Fruit fly (Drosophila melanogaster) whole organism, embryonic: ENCODE data around the gene CG13114.

ENCODE experiments used
- Antp ChIP-seq: fragments of 200-800 bp; sonication (Bioruptor generic); optimal IDR thresholded peaks from 3 replicates; lab custom pipeline; 2016; ENCODE audit warnings: missing biosample characterization, missing genetic modification characterization
- CG10274 ChIP-seq: fragments of 200-800 bp; sonication (Bioruptor generic); optimal IDR thresholded peaks from 3 replicates; lab custom pipeline; 2017; ENCODE audit warnings: missing biosample characterization, mild to moderate bottlenecking, missing genetic modification characterization
- CG10321 ChIP-seq: fragments of 200-800 bp; sonication (Bioruptor generic); IDR thresholded peaks from 2 replicates; pipeline ENCODE4 v1.3.6; 2022; ENCODE audit warnings: missing biosample characterization, missing genetic modification characterization
- CG13775 ChIP-seq: fragments of 200-800 bp; sonication (Bioruptor generic); optimal IDR thresholded peaks from 3 replicates; lab custom pipeline; 2017; ENCODE audit warnings: missing biosample characterization, mild to moderate bottlenecking, missing genetic modification characterization
- CG13894 ChIP-seq: fragments of 200-800 bp; sonication (Bioruptor generic); optimal IDR thresholded peaks from 3 replicates; lab custom pipeline; 2018; ENCODE audit warnings: missing biosample characterization, mild to moderate bottlenecking, missing genetic modification characterization, moderate library complexity
- CG14965 ChIP-seq: fragments of 200-800 bp; sonication (Bioruptor generic); optimal IDR thresholded peaks from 2 replicates; lab custom pipeline; 2016; ENCODE audit warnings: missing biosample characterization, missing genetic modification characterization, borderline replicate concordance
- CG15073 ChIP-seq: fragments of 200-800 bp; sonication (Bioruptor generic); optimal IDR thresholded peaks from 2 replicates; lab custom pipeline; 2016; ENCODE audit warnings: missing biosample characterization, missing genetic modification characterization
- CG1647 ChIP-seq: fragments of 200-800 bp; sonication (Bioruptor generic); optimal IDR thresholded peaks from 3 replicates; lab custom pipeline; 2016; ENCODE audit warnings: missing biosample characterization, missing genetic modification characterization
- CG16815 ChIP-seq: fragments of 200-800 bp; sonication (Bioruptor generic); optimal IDR thresholded peaks from 3 replicates; lab custom pipeline; 2017; ENCODE audit warnings: missing biosample characterization, mild to moderate bottlenecking, missing genetic modification characterization
- CG17912 ChIP-seq: fragments of 200-800 bp; sonication (Bioruptor generic); optimal IDR thresholded peaks from 2 replicates; lab custom pipeline; 2018; ENCODE audit warnings: missing biosample characterization, mild to moderate bottlenecking, missing genetic modification characterization
- CG32772 ChIP-seq: fragments of 200-800 bp; sonication (Bioruptor generic); IDR thresholded peaks from 2 replicates; pipeline ENCODE4 v1.3.6; 2022; ENCODE audit warnings: missing biosample characterization, missing genetic modification characterization
- CG4707 ChIP-seq: fragments of 200-800 bp; sonication (Bioruptor generic); optimal IDR thresholded peaks from 2 replicates; lab custom pipeline; 2018; ENCODE audit warnings: missing biosample characterization, mild to moderate bottlenecking, missing genetic modification characterization, moderate library complexity
- CG6791 ChIP-seq: fragments of 200-800 bp; sonication (Bioruptor generic); IDR thresholded peaks from 3 replicates; pipeline ENCODE4 v1.3.6; 2022; ENCODE audit warnings: missing biosample characterization, missing genetic modification characterization; ENCODE audit not compliant: partially characterized antibody
- CG6854 ChIP-seq: fragments of 200-800 bp; sonication (Bioruptor generic); optimal IDR thresholded peaks from 3 replicates; lab custom pipeline; 2017; ENCODE audit warnings: missing biosample characterization, mild to moderate bottlenecking, missing genetic modification characterization
- CG7271 ChIP-seq: fragments of 200-800 bp; sonication (Bioruptor generic); optimal IDR thresholded peaks from 2 replicates; lab custom pipeline; 2018; ENCODE audit warnings: missing biosample characterization, mild to moderate bottlenecking, missing genetic modification characterization, moderate library complexity
- CG9437 ChIP-seq: fragments of 200-800 bp; sonication (Bioruptor generic); optimal IDR thresholded peaks from 2 replicates; lab custom pipeline; 2018; ENCODE audit warnings: missing biosample characterization, mild to moderate bottlenecking, missing genetic modification characterization
- D19A ChIP-seq: fragments of 200-800 bp; optimal IDR thresholded peaks from 3 replicates; lab custom pipeline; 2019; ENCODE audit warnings: missing biosample characterization, mild to moderate bottlenecking, missing genetic modification characterization, moderate library complexity
- Deaf1 ChIP-seq: fragments of 200-800 bp; optimal IDR thresholded peaks from 3 replicates; lab custom pipeline; 2019; ENCODE audit warnings: missing biosample characterization, mild to moderate bottlenecking, missing genetic modification characterization, moderate library complexity
- Dfd ChIP-seq, 2 experiments: fragments of >200 bp; optimal IDR thresholded peaks; 2 replicates each; lab custom pipeline; 2017; ENCODE audit warnings: missing biosample characterization in 2 of 2, missing genetic modification characterization in 2 of 2
- Hmr ChIP-seq: fragments of 200-800 bp; sonication (Bioruptor generic); optimal IDR thresholded peaks from 3 replicates; lab custom pipeline; 2017; ENCODE audit warnings: mild to moderate bottlenecking, missing biosample characterization, missing genetic modification reagents, missing genetic modification characterization
- Jarid2 ChIP-seq: fragments of 200-800 bp; sonication (Bioruptor generic); optimal IDR thresholded peaks from 3 replicates; lab custom pipeline; 2017; ENCODE audit warnings: mild to moderate bottlenecking, missing biosample characterization, missing genetic modification reagents, missing genetic modification characterization
- MBD-R2 ChIP-seq: fragments of 200-800 bp; sonication (Bioruptor generic); IDR thresholded peaks from 2 replicates; pipeline ENCODE4 v1.3.6; 2022; ENCODE audit warnings: missing biosample characterization, missing genetic modification characterization
- Nf-YA ChIP-seq: fragments of 200-800 bp; sonication (Bioruptor generic); IDR thresholded peaks from 2 replicates; pipeline ENCODE4 v1.3.6; 2022; ENCODE audit warnings: missing biosample characterization, missing genetic modification characterization
- Nf-YB ChIP-seq: fragments of 200-800 bp; sonication (Bioruptor generic); optimal IDR thresholded peaks from 3 replicates; lab custom pipeline; 2019; ENCODE audit warnings: missing biosample characterization, mild to moderate bottlenecking, missing genetic modification characterization, moderate library complexity
- Nf-YC ChIP-seq: fragments of 200-800 bp; optimal IDR thresholded peaks from 3 replicates; lab custom pipeline; 2019; ENCODE audit warnings: missing biosample characterization, mild to moderate bottlenecking, missing genetic modification characterization, moderate library complexity
- Opbp ChIP-seq: fragments of 200-800 bp; sonication (Bioruptor generic); IDR thresholded peaks from 3 replicates; pipeline ENCODE4 v1.3.6; 2022; ENCODE audit warnings: missing biosample characterization, missing genetic modification characterization; ENCODE audit not compliant: partially characterized antibody
- Pdp1 ChIP-seq, 2 experiments: fragments of 200-800 bp; sonication (Bioruptor generic); optimal IDR thresholded peaks; 3 replicates each; lab custom pipeline; 2016; ENCODE audit warnings: missing biosample characterization in 2 of 2, missing genetic modification characterization in 2 of 2, mild to moderate bottlenecking in 1 of 2, moderate library complexity in 1 of 2
- Ravus ChIP-seq: fragments of 200-800 bp; sonication (Bioruptor generic); IDR thresholded peaks from 2 replicates; pipeline ENCODE4 v1.3.6; 2022; ENCODE audit warnings: missing biosample characterization, missing genetic modification characterization
- Rx ChIP-seq: fragments of 200-800 bp; sonication (Bioruptor generic); IDR thresholded peaks from 2 replicates; pipeline ENCODE4 v1.3.6; 2022; ENCODE audit warnings: missing biosample characterization, missing genetic modification characterization
- Xrp1 ChIP-seq: fragments of 200-800 bp; sonication (Bioruptor generic); IDR thresholded peaks from 2 replicates; pipeline ENCODE4 v1.3.6; 2022; ENCODE audit warnings: missing biosample characterization, missing genetic modification characterization
- amos ChIP-seq: fragments of 200-800 bp; sonication (Bioruptor generic); IDR thresholded peaks from 2 replicates; pipeline ENCODE4 v1.3.6; 2022; ENCODE audit warnings: missing biosample characterization, missing genetic modification characterization; ENCODE audit not compliant: partially characterized antibody
- cad ChIP-seq: fragments of >200 bp; optimal IDR thresholded peaks from 2 replicates; lab custom pipeline; 2017; ENCODE audit warnings: missing biosample characterization, missing genetic modification characterization
- ems ChIP-seq: fragments of 200-800 bp; sonication (Bioruptor generic); optimal IDR thresholded peaks from 3 replicates; lab custom pipeline; 2016; ENCODE audit warnings: missing biosample characterization, missing genetic modification characterization
- ewg ChIP-seq: fragments of 200-800 bp; sonication (Bioruptor generic); optimal IDR thresholded peaks from 3 replicates; lab custom pipeline; 2017; ENCODE audit warnings: mild to moderate bottlenecking, missing biosample characterization, missing genetic modification reagents, missing genetic modification characterization
- eyg ChIP-seq: fragments of 200-800 bp; sonication (Bioruptor generic); optimal IDR thresholded peaks from 3 replicates; lab custom pipeline; 2016; ENCODE audit warnings: missing biosample characterization, missing genetic modification characterization
- ftz-f1 ChIP-seq: fragments of 200-800 bp; sonication (Bioruptor generic); optimal IDR thresholded peaks from 2 replicates; lab custom pipeline; 2016; ENCODE audit warnings: missing biosample characterization, missing genetic modification characterization
- gce ChIP-seq: fragments of 200-800 bp; sonication (Bioruptor generic); IDR thresholded peaks from 3 replicates; pipeline ENCODE4 v1.3.6; 2022; ENCODE audit warnings: missing biosample characterization, missing genetic modification characterization
- gcm ChIP-seq: fragments of 200-800 bp; sonication (Bioruptor generic); optimal IDR thresholded peaks from 2 replicates; lab custom pipeline; 2019; ENCODE audit warnings: missing biosample characterization, mild to moderate bottlenecking, missing genetic modification characterization, moderate library complexity
- gro ChIP-seq: fragments of 200-800 bp; sonication (Bioruptor generic); optimal IDR thresholded peaks from 2 replicates; lab custom pipeline; 2016; ENCODE audit warnings: missing biosample characterization, missing genetic modification characterization
- gsb ChIP-seq: fragments of 200-800 bp; sonication (Bioruptor generic); IDR thresholded peaks from 2 replicates; pipeline ENCODE4 v1.3.6; 2022; ENCODE audit warnings: missing biosample characterization, missing genetic modification characterization
- h ChIP-seq: fragments of >200 bp; optimal IDR thresholded peaks from 2 replicates; lab custom pipeline; 2017
- hb ChIP-seq: fragments of 200-800 bp; sonication (Bioruptor generic); IDR thresholded peaks from 3 replicates; pipeline ENCODE4 v1.3.6; 2022; ENCODE audit warnings: missing biosample characterization, missing genetic modification characterization; ENCODE audit not compliant: partially characterized antibody
- hth ChIP-seq: fragments of >200 bp; optimal IDR thresholded peaks from 2 replicates; lab custom pipeline; 2017; ENCODE audit warnings: inconsistent platforms
- jing ChIP-seq: fragments of 200-800 bp; sonication (Bioruptor generic); optimal IDR thresholded peaks from 2 replicates; lab custom pipeline; 2018; ENCODE audit warnings: missing biosample characterization, mild to moderate bottlenecking, missing genetic modification characterization
- jumu ChIP-seq: fragments of 200-800 bp; sonication (Bioruptor generic); optimal IDR thresholded peaks from 3 replicates; lab custom pipeline; 2016; ENCODE audit warnings: missing biosample characterization, missing genetic modification characterization
- mld ChIP-seq: fragments of 200-800 bp; sonication (Bioruptor generic); IDR thresholded peaks from 3 replicates; pipeline ENCODE4 v1.3.6; 2022; ENCODE audit warnings: missing biosample characterization, missing genetic modification characterization; ENCODE audit not compliant: partially characterized antibody
- oc ChIP-seq: fragments of 200-800 bp; sonication (Bioruptor generic); optimal IDR thresholded peaks from 2 replicates; lab custom pipeline; 2018; ENCODE audit warnings: missing biosample characterization, mild to moderate bottlenecking, missing genetic modification characterization, moderate library complexity
- peb ChIP-seq: fragments of 200-800 bp; sonication (Bioruptor generic); IDR thresholded peaks from 2 replicates; pipeline ENCODE4 v1.3.6; 2022; ENCODE audit warnings: missing biosample characterization, missing genetic modification characterization
- pros ChIP-seq: fragments of 200-800 bp; sonication (Bioruptor generic); optimal IDR thresholded peaks from 3 replicates; lab custom pipeline; 2019; ENCODE audit warnings: missing biosample characterization, mild to moderate bottlenecking, missing genetic modification characterization, moderate library complexity
- pum ChIP-seq: fragments of 200-800 bp; sonication (Bioruptor generic); optimal IDR thresholded peaks from 2 replicates; lab custom pipeline; 2016; ENCODE audit warnings: missing biosample characterization, missing genetic modification characterization
- pzg ChIP-seq: fragments of 200-800 bp; sonication (Bioruptor generic); optimal IDR thresholded peaks from 3 replicates; lab custom pipeline; 2018; ENCODE audit warnings: missing biosample characterization, mild to moderate bottlenecking, missing genetic modification characterization, moderate library complexity
- seq ChIP-seq: fragments of 200-800 bp; sonication (Bioruptor generic); IDR thresholded peaks from 2 replicates; pipeline ENCODE4 v1.3.6; 2022; ENCODE audit warnings: missing biosample characterization, missing genetic modification characterization

The CG13114 gene

DNA sequence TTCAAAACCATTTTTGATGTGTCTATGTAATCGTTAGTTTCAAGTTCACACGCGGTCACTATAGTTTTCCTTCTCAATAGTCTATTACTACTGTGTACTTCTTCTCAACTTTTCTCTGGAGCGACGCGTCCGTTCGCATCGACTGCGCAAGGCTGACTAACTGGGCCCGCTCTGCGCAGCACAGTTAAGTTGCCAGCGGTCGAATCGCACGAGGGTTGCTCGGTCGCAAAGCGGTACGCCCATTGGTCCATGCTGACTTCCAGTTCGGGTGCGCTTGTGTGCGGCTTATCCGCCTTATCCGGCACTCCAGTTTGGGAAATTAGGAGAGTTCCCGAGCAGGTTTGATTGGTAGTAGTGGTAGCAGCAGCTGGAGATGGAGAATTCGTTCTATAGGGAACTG is 36.0 kb downstream of the CG13114 start, which contains the start of gene gcm:
Gene gcm (minus strand): TSS at position 164 of the 400 bp plus-strand sequence.
- no peak for TF ChIP-seq peb (GFP tag; lab: Robert Waterston, UW)
- no peak for TF ChIP-seq CG13894 (tag; lab: Kevin White, UChicago)
- no peak for TF ChIP-seq Dfd (GFP tag; optimal IDR thresholded peaks at IDR 0.05; lab: Kevin White, UChicago)
- TF ChIP-seq eyg: no peak
- no peak for TF ChIP-seq CG16815 (GFP tag; lab: Kevin White, UChicago)
- TF ChIP-seq jing (GFP tag; lab: Kevin White, UChicago): peak; percentile 62
- TF ChIP-seq CG7271 (tag; lab: Kevin White, UChicago): no peak
- TF ChIP-seq mld (GFP tag; lab: Robert Waterston, UW): no peak
- no peak for TF ChIP-seq hb (GFP tag; lab: Robert Waterston, UW)
- no peak for TF ChIP-seq MBD-R2 (GFP tag; lab: Robert Waterston, UW)
- TF ChIP-seq gce (GFP tag; lab: Robert Waterston, UW): no peak
- TF ChIP-seq CG17912 (GFP tag; lab: Kevin White, UChicago): no peak
- TF ChIP-seq amos (GFP tag; lab: Robert Waterston, UW): no peak
- TF ChIP-seq CG9437 (GFP tag; lab: Kevin White, UChicago): no peak
- no peak for TF ChIP-seq CG1647 (GFP tag; lab: Kevin White, UChicago)
- TF ChIP-seq Ravus (GFP tag; lab: Robert Waterston, UW): no peak
- TF ChIP-seq cad (GFP tag; lab: Kevin White, UChicago): no peak
- TF ChIP-seq pum (GFP tag; lab: Kevin White, UChicago): no peak
- peak; percentile 88 for TF ChIP-seq Deaf1 (tag; lab: Kevin White, UChicago)
- TF ChIP-seq ewg (GFP tag; lab: Kevin White, UChicago): peak; percentile 81
- TF ChIP-seq pzg (GFP tag; lab: Kevin White, UChicago): no peak
- TF ChIP-seq CG14965 (GFP tag; lab: Kevin White, UChicago): no peak
- TF ChIP-seq CG10321 (GFP tag; lab: Robert Waterston, UW): no peak
- TF ChIP-seq CG13775: no peak
- no peak for TF ChIP-seq Xrp1 (GFP tag; lab: Robert Waterston, UW)
- TF ChIP-seq Nf-YA (GFP tag; lab: Robert Waterston, UW): peak; percentile 58; the same call in 1 of the 2 replicates
- no peak for TF ChIP-seq ems
- TF ChIP-seq gcm (GFP tag; lab: Kevin White, UChicago): peak; percentile 83
- TF ChIP-seq Opbp: no peak
- TF ChIP-seq Hmr (GFP tag; lab: Kevin White, UChicago): no peak
- TF ChIP-seq h (lab: Kevin White, UChicago): no peak
- no peak for TF ChIP-seq CG32772
- TF ChIP-seq pros (GFP tag; lab: Kevin White, UChicago): peak; percentile 0
- TF ChIP-seq seq (GFP tag; lab: Robert Waterston, UW): peak; percentile 23; the same call in 1 of the 2 replicates
- no peak for TF ChIP-seq CG6854
- no peak for TF ChIP-seq Antp (GFP tag; lab: Kevin White, UChicago)
- TF ChIP-seq gro (GFP tag; lab: Kevin White, UChicago): no peak
- TF ChIP-seq CG10274 (GFP tag; lab: Kevin White, UChicago): no peak
- no peak for TF ChIP-seq D19A (tag; lab: Kevin White, UChicago)
- TF ChIP-seq oc: peak; percentile 54
- TF ChIP-seq Nf-YC (tag; lab: Kevin White, UChicago): peak; percentile 98
- no peak for TF ChIP-seq CG15073 (GFP tag; lab: Kevin White, UChicago)
- TF ChIP-seq hth (lab: Kevin White, UChicago): no peak
- TF ChIP-seq Pdp1 (GFP tag; optimal IDR thresholded peaks at IDR 0.05; lab: Kevin White, UChicago): no peak
- no peak for TF ChIP-seq Rx (GFP tag; lab: Robert Waterston, UW)
- TF ChIP-seq jumu (GFP tag; lab: Kevin White, UChicago): no peak
- TF ChIP-seq CG6791 (GFP tag; lab: Robert Waterston, UW): 0 out of 3 replicates have a peak, but pooled peaks have one; percentile 15
- TF ChIP-seq CG4707 (GFP tag; lab: Kevin White, UChicago): no peak
- peak; percentile 95 for TF ChIP-seq Jarid2 (GFP tag; lab: Kevin White, UChicago)
- TF ChIP-seq ftz-f1: no peak
- no peak for TF ChIP-seq gsb (GFP tag; lab: Robert Waterston, UW)
- TF ChIP-seq Nf-YB (GFP tag; lab: Kevin White, UChicago): peak; percentile 98
